Worm (Caenorhabditis elegans) whole organism, L2 larva: ENCODE results near the gene mup-4.
"Not testable (repeated sequence)": the region's sequence is repeated elsewhere in the genome, so short reads cannot be mapped to it uniquely, and the experiment has no call there.

Source experiments
- C34F6.9 ChIP-seq: fragments of 150-350 bp; optimal IDR thresholded peaks from 2 replicates; lab custom pipeline; 2014; ENCODE audit warnings: missing biosample characterization, missing genetic modification characterization
- F13H6.1 ChIP-seq: sonication (generic microtip); optimal IDR thresholded peaks from 2 replicates; lab custom pipeline; 2016; ENCODE audit warnings: missing genetic modification characterization, missing compliant biosample characterization
- R02D3.7 ChIP-seq: fragments of 150-350 bp; optimal IDR thresholded peaks from 2 replicates; lab custom pipeline; 2014; ENCODE audit warnings: missing biosample characterization, missing genetic modification characterization
- Y55F3AM.14 ChIP-seq: fragments of 200-800 bp; sonication (Bioruptor generic); optimal IDR thresholded peaks from 2 replicates; lab custom pipeline; 2018; ENCODE audit warnings: mild to moderate bottlenecking, missing genetic modification characterization, missing compliant biosample characterization
- ZK546.5 ChIP-seq: sonication (generic microtip); optimal IDR thresholded peaks from 2 replicates; lab custom pipeline; 2017; ENCODE audit warnings: missing biosample characterization, missing genetic modification characterization
- alr-1 ChIP-seq: fragments of 150-350 bp; optimal IDR thresholded peaks from 2 replicates; lab custom pipeline; 2014; ENCODE audit warnings: missing biosample characterization, missing genetic modification characterization
- aly-2 ChIP-seq: fragments of 150-350 bp; optimal IDR thresholded peaks from 2 replicates; lab custom pipeline; 2014; ENCODE audit warnings: missing biosample characterization, missing genetic modification characterization
- ama-1 ChIP-seq: fragments of 150-350 bp; optimal IDR thresholded peaks from 2 replicates; lab custom pipeline; 2018; ENCODE audit warnings: inconsistent platforms
- blmp-1 ChIP-seq: sonication (generic microtip); optimal IDR thresholded peaks from 2 replicates; lab custom pipeline; 2017; ENCODE audit warnings: missing genetic modification characterization, mild to moderate bottlenecking, missing compliant biosample characterization, antibody characterized with exemption, moderate library complexity; ENCODE audit not compliant: insufficient read depth
- ceh-16 ChIP-seq: fragments of 150-350 bp; optimal IDR thresholded peaks from 2 replicates; lab custom pipeline; 2014; ENCODE audit warnings: missing biosample characterization, missing genetic modification characterization
- ceh-82 ChIP-seq: fragments of 150-350 bp; optimal IDR thresholded peaks from 2 replicates; lab custom pipeline; 2014; ENCODE audit warnings: missing biosample characterization, missing genetic modification characterization
- crh-2 ChIP-seq: sonication (generic microtip); optimal IDR thresholded peaks from 2 replicates; lab custom pipeline; 2017; ENCODE audit warnings: missing biosample characterization, missing genetic modification characterization
- egl-27 ChIP-seq: sonication (generic microtip); optimal IDR thresholded peaks from 3 replicates; lab custom pipeline; 2017; ENCODE audit warnings: missing biosample characterization, missing genetic modification reagents, missing genetic modification characterization
- elt-1 ChIP-seq: fragments of 150-350 bp; optimal IDR thresholded peaks from 2 replicates; lab custom pipeline; 2014; ENCODE audit warnings: missing biosample characterization, missing genetic modification characterization
- elt-3 ChIP-seq: sonication (generic microtip); optimal IDR thresholded peaks from 2 replicates; lab custom pipeline; 2017; ENCODE audit warnings: missing biosample characterization, missing genetic modification characterization
- fos-1 ChIP-seq: fragments of 150-350 bp; optimal IDR thresholded peaks from 2 replicates; lab custom pipeline; 2014; ENCODE audit warnings: missing biosample characterization, missing genetic modification characterization
- gmeb-1 ChIP-seq: fragments of 150-350 bp; optimal IDR thresholded peaks from 2 replicates; lab custom pipeline; 2014; ENCODE audit warnings: missing biosample characterization, missing genetic modification characterization
- lin-11 ChIP-seq: fragments of 150-350 bp; sonication (generic microtip); optimal IDR thresholded peaks from 2 replicates; lab custom pipeline; 2014; ENCODE audit warnings: missing biosample characterization, missing genetic modification characterization, inconsistent platforms, mixed read lengths
- lin-39 ChIP-seq: fragments of 150-350 bp; optimal IDR thresholded peaks from 2 replicates; lab custom pipeline; 2014; ENCODE audit warnings: missing biosample characterization, missing genetic modification reagents, missing genetic modification characterization
- lsy-2 ChIP-seq, 2 experiments: fragments of 150-350 bp in 1 of 2; sonication (generic microtip) in 1 of 2; optimal IDR thresholded peaks; 2 replicates each; lab custom pipeline; 2014 to 2017; ENCODE audit warnings: missing biosample characterization in 2 of 2, missing genetic modification characterization in 2 of 2
- mbf-1 ChIP-seq: sonication (generic microtip); optimal IDR thresholded peaks from 2 replicates; lab custom pipeline; 2017; ENCODE audit warnings: missing biosample characterization, missing genetic modification characterization
- mdl-1 ChIP-seq, 2 experiments: fragments of 150-350 bp in 1 of 2; sonication (generic microtip) in 1 of 2; optimal IDR thresholded peaks; 2 replicates each; lab custom pipeline; 2017; ENCODE audit warnings: missing biosample characterization in 2 of 2, missing genetic modification characterization in 2 of 2
- nhr-10 ChIP-seq: sonication (generic microtip); optimal IDR thresholded peaks from 2 replicates; lab custom pipeline; 2017; ENCODE audit warnings: missing biosample characterization, missing genetic modification characterization
- nhr-11 ChIP-seq: fragments of 150-350 bp; optimal IDR thresholded peaks from 2 replicates; lab custom pipeline; 2014; ENCODE audit warnings: missing biosample characterization, missing genetic modification characterization
- nhr-12 ChIP-seq: fragments of 150-350 bp; optimal IDR thresholded peaks from 2 replicates; lab custom pipeline; 2014; ENCODE audit warnings: missing biosample characterization, missing genetic modification characterization
- nhr-129 ChIP-seq: fragments of 150-350 bp; optimal IDR thresholded peaks from 2 replicates; lab custom pipeline; 2014; ENCODE audit warnings: missing biosample characterization, missing genetic modification characterization
- nhr-21 ChIP-seq: fragments of 150-350 bp; optimal IDR thresholded peaks from 2 replicates; lab custom pipeline; 2014; ENCODE audit warnings: missing biosample characterization, missing genetic modification characterization
- nhr-23 ChIP-seq: fragments of 150-350 bp; optimal IDR thresholded peaks from 2 replicates; lab custom pipeline; 2014; ENCODE audit warnings: missing biosample characterization, missing genetic modification reagents, missing genetic modification characterization
- nhr-237 ChIP-seq: fragments of 150-350 bp; optimal IDR thresholded peaks from 2 replicates; lab custom pipeline; 2014; ENCODE audit warnings: missing biosample characterization, missing genetic modification characterization
- nhr-25 ChIP-seq: fragments of 150-350 bp; sonication (generic microtip); optimal IDR thresholded peaks from 3 replicates; lab custom pipeline; 2014; ENCODE audit warnings: missing biosample characterization, missing genetic modification characterization
- nhr-6 ChIP-seq: fragments of 150-350 bp; optimal IDR thresholded peaks from 2 replicates; lab custom pipeline; 2014; ENCODE audit warnings: missing biosample characterization, missing genetic modification characterization
- nhr-77 ChIP-seq: fragments of 150-350 bp; optimal IDR thresholded peaks from 2 replicates; lab custom pipeline; 2014; ENCODE audit warnings: missing biosample characterization, missing genetic modification characterization
- peb-1 ChIP-seq: fragments of 150-350 bp; optimal IDR thresholded peaks from 2 replicates; lab custom pipeline; 2014; ENCODE audit warnings: missing biosample characterization, missing genetic modification characterization
- sem-4 ChIP-seq: fragments of 150-350 bp; optimal IDR thresholded peaks from 2 replicates; lab custom pipeline; 2014; ENCODE audit warnings: missing biosample characterization, missing genetic modification reagents, missing genetic modification characterization
- skn-1 ChIP-seq: sonication (generic microtip); optimal IDR thresholded peaks from 2 replicates; lab custom pipeline; 2017; ENCODE audit warnings: missing biosample characterization, missing genetic modification characterization
- sma-3 ChIP-seq: sonication (generic microtip); optimal IDR thresholded peaks from 2 replicates; lab custom pipeline; 2016; ENCODE audit warnings: missing genetic modification reagents, missing genetic modification characterization, missing compliant biosample characterization
- sma-9 ChIP-seq, 2 experiments: fragments of 150-350 bp in 1 of 2; sonication (generic microtip) in 1 of 2; optimal IDR thresholded peaks; 2 replicates each; lab custom pipeline; 2014 to 2016; ENCODE audit warnings: missing genetic modification characterization in 2 of 2, mild to moderate bottlenecking in 1 of 2, missing biosample characterization in 1 of 2, missing compliant biosample characterization in 1 of 2, missing genetic modification reagents in 1 of 2, moderate library complexity in 1 of 2
- unc-39 ChIP-seq: fragments of 150-350 bp; optimal IDR thresholded peaks from 2 replicates; lab custom pipeline; 2014; ENCODE audit warnings: missing biosample characterization, missing genetic modification characterization
- unc-55 ChIP-seq: fragments of 150-350 bp; sonication (generic microtip); optimal IDR thresholded peaks from 3 replicates; lab custom pipeline; 2014; ENCODE audit warnings: missing biosample characterization, missing genetic modification reagents, missing genetic modification characterization
- unc-62 ChIP-seq: fragments of 150-350 bp; optimal IDR thresholded peaks from 2 replicates; lab custom pipeline; 2014; ENCODE audit warnings: missing biosample characterization, missing genetic modification reagents, missing genetic modification characterization
- zag-1 ChIP-seq: fragments of 150-350 bp; optimal IDR thresholded peaks from 2 replicates; lab custom pipeline; 2014; ENCODE audit warnings: missing biosample characterization, missing genetic modification characterization
- ztf-1 ChIP-seq: fragments of 200-800 bp; sonication (Bioruptor generic); conservative IDR thresholded peaks from 2 replicates; pipeline ENCODE4 v1.3.6; 2022; ENCODE audit warnings: missing genetic modification characterization, missing compliant biosample characterization
- ztf-11 ChIP-seq: sonication (generic microtip); optimal IDR thresholded peaks from 2 replicates; lab custom pipeline; 2017; ENCODE audit warnings: missing biosample characterization, missing genetic modification characterization
- ztf-4 ChIP-seq: fragments of 150-350 bp; optimal IDR thresholded peaks from 2 replicates; lab custom pipeline; 2014; ENCODE audit warnings: missing biosample characterization, missing genetic modification characterization

The mup-4 gene

ce11 chrIII:7484765-7485164 is 4.1 kb downstream of the mup-4 start:
- TF ChIP-seq unc-39 (tag; lab: Kevin White, UChicago): no peak
- no peak for TF ChIP-seq nhr-129 (tag; lab: Kevin White, UChicago)
- TF ChIP-seq elt-3 (tag; lab: Kevin White, UChicago): no peak
- TF ChIP-seq unc-55 (GFP tag; lab: Kevin White, UChicago): no peak

- TF ChIP-seq R02D3.7 (tag; lab: Kevin White, UChicago) (no peak), F13H6.1 (tag; lab: Kevin White, UChicago) (no peak), nhr-10 (tag; lab: Kevin White, UChicago) (no peak), skn-1 (tag; lab: Kevin White, UChicago) (no peak), mbf-1 (no peak), ZK546.5 (tag; lab: Kevin White, UChicago) (no peak), nhr-21 (tag; lab: Kevin White, UChicago) (no peak), sma-3 (GFP tag; lab: Kevin White, UChicago) (no peak), lin-11 (tag; lab: Kevin White, UChicago) (no peak), ceh-82 (tag; lab: Kevin White, UChicago) (no peak), gmeb-1 (tag; lab: Kevin White, UChicago) (peak; percentile 32), nhr-6 (no peak), ceh-16 (tag; lab: Kevin White, UChicago) (no peak), unc-39 (tag; lab: Kevin White, UChicago) (no peak), fos-1 (peak; percentile 98), nhr-77 (tag; lab: Kevin White, UChicago) (no peak)
These were observed 10.0 kb downstream of the mup-4 start for ce11 chrIII:7478932-7479331.

ce11 chrIII:7468980-7469379 is 19.9 kb downstream of the mup-4 start, which contains the start of gene H14A12.5:
Gene H14A12.5 (minus strand): TSS chrIII:7469080.
- not testable (repeated sequence) for TF ChIP-seq aly-2, lin-11, unc-39 (tag; lab: Kevin White, UChicago)

- TF ChIP-seq nhr-23 (no peak), lin-11 (tag; lab: Kevin White, UChicago) (peak; percentile 2), unc-55 (GFP tag; lab: Kevin White, UChicago) (peak; percentile 28), nhr-129 (tag; lab: Kevin White, UChicago) (peak; percentile 63), R02D3.7 (tag; lab: Kevin White, UChicago) (no peak), skn-1 (tag; lab: Kevin White, UChicago) (no peak), Y55F3AM.14 (GFP tag; lab: Kevin White, UChicago) (no peak), mbf-1 (no peak), ztf-4 (tag; lab: Kevin White, UChicago) (peak; percentile 41), C34F6.9 (tag; lab: Kevin White, UChicago) (peak; percentile 64), sma-3 (GFP tag; lab: Kevin White, UChicago) (peak; percentile 56), nhr-11 (tag; lab: Kevin White, UChicago) (no peak), elt-3 (tag; lab: Kevin White, UChicago) (no peak), elt-1 (tag; lab: Kevin White, UChicago) (no peak), egl-27 (tag; lab: Kevin White, UChicago) (no peak), mdl-1 (tag; optimal IDR thresholded peaks at IDR 0.05; lab: Kevin White, UChicago) (peak in 1 of 2 experiments; percentile 63), crh-2 (peak; percentile 70), nhr-21 (tag; lab: Kevin White, UChicago) (peak; percentile 22), aly-2 (tag; lab: Kevin White, UChicago) (no peak), nhr-77 (tag; lab: Kevin White, UChicago) (no peak), nhr-12 (tag; lab: Kevin White, UChicago) (no peak), ceh-82 (tag; lab: Kevin White, UChicago) (no peak), ztf-1 (no peak), nhr-25 (tag; lab: Kevin White, UChicago) (peak; percentile 79), sem-4 (tag; lab: Kevin White, UChicago) (no peak), nhr-10 (tag; lab: Kevin White, UChicago) (no peak), sma-9 (GFP tag; optimal IDR thresholded peaks at IDR 0.05; lab: Kevin White, UChicago) (peak; percentile 79), sma-9 (tag; optimal IDR thresholded peaks at IDR 0.05; lab: Kevin White, UChicago) (no peak), F13H6.1 (tag; lab: Kevin White, UChicago) (peak; percentile 34), peb-1 (tag; lab: Kevin White, UChicago) (no peak), nhr-237 (tag; lab: Kevin White, UChicago) (no peak), gmeb-1 (tag; lab: Kevin White, UChicago) (peak; percentile 59), lsy-2 (tag; optimal IDR thresholded peaks at IDR 0.05; lab: Kevin White, UChicago) (peak in 1 of 2 experiments; percentile 69), ama-1 (peak; percentile 41), ztf-11 (tag; lab: Kevin White, UChicago) (no peak), unc-39 (tag; lab: Kevin White, UChicago) (no peak), nhr-6 (peak; percentile 44), zag-1 (tag; lab: Kevin White, UChicago) (no peak), ceh-16 (tag; lab: Kevin White, UChicago) (no peak), blmp-1 (tag; lab: Kevin White, UChicago) (peak; percentile 7), lin-39 (no peak), unc-62 (GFP tag; lab: Kevin White, UChicago) (no peak), alr-1 (tag; lab: Kevin White, UChicago) (no peak), fos-1 (peak; percentile 54)
These were observed 23.6 kb downstream of the mup-4 start, which contains the start of gene fum-1 for ce11 chrIII:7465347-7465746. Gene fum-1 (plus strand): TSS chrIII:7465605.
